Worm (Caenorhabditis elegans): ENCODE results near the gene AH6.3.

- TF ChIP-seq zfp-2 (tag; optimal IDR thresholded peaks at IDR 0.05) (no peak), vab-7 (GFP tag; IDR thresholded peaks at IDR 0.05) (no peak), nhr-76 (tag; optimal IDR thresholded peaks at IDR 0.05) (no peak), fos-1 (tag; optimal IDR thresholded peaks at IDR 0.05) (no peak)
Observed at ce11 chrII:9480006-9480405, 38.8 kb upstream of the AH6.3 start, which contains the start of gene T19H5.7.

All from whole organism, L4 larva.